Fruit fly (Drosophila melanogaster) whole organism, embryonic: ENCODE data around the gene Hsp70Ba.

Source experiments
- Asciz ChIP-seq: fragments of 200-800 bp; sonication (Bioruptor generic); optimal IDR thresholded peaks from 2 replicates; lab custom pipeline; 2017; ENCODE audit warnings: missing biosample characterization, mild to moderate bottlenecking, missing genetic modification characterization, missing genetic modification reagents
- CG10543 ChIP-seq: fragments of 200-800 bp; sonication (Bioruptor generic); optimal IDR thresholded peaks from 3 replicates; lab custom pipeline; 2017; ENCODE audit warnings: missing biosample characterization, mild to moderate bottlenecking, missing genetic modification characterization, moderate library complexity
- CG10979 ChIP-seq: fragments of 200-800 bp; sonication (Bioruptor generic); optimal IDR thresholded peaks from 2 replicates; lab custom pipeline; 2018; ENCODE audit warnings: missing biosample characterization, mild to moderate bottlenecking, missing genetic modification characterization, moderate library complexity
- CG11456 ChIP-seq: fragments of 200-800 bp; sonication (Bioruptor generic); IDR thresholded peaks from 3 replicates; pipeline ENCODE4 v1.3.6; 2022; ENCODE audit warnings: missing biosample characterization, missing genetic modification characterization
- CG13123 ChIP-seq: fragments of 200-800 bp; sonication (Bioruptor generic); optimal IDR thresholded peaks from 2 replicates; lab custom pipeline; 2016; ENCODE audit warnings: missing biosample characterization, missing genetic modification characterization
- CG1529 ChIP-seq: fragments of 200-800 bp; sonication (Bioruptor generic); optimal IDR thresholded peaks from 3 replicates; lab custom pipeline; 2018; ENCODE audit warnings: missing biosample characterization, missing genetic modification characterization
- CG15514 ChIP-seq: fragments of 200-800 bp; sonication (Bioruptor generic); optimal IDR thresholded peaks from 3 replicates; lab custom pipeline; 2017; ENCODE audit warnings: missing biosample characterization, missing genetic modification characterization, mild to moderate bottlenecking, moderate library complexity, missing genetic modification reagents
- CG17802 ChIP-seq: fragments of 200-800 bp; sonication (Bioruptor generic); optimal IDR thresholded peaks from 2 replicates; lab custom pipeline; 2018; ENCODE audit warnings: missing biosample characterization, mild to moderate bottlenecking, missing genetic modification characterization, moderate library complexity
- CG18476 ChIP-seq: fragments of 200-800 bp; sonication (Bioruptor generic); optimal IDR thresholded peaks from 2 replicates; lab custom pipeline; 2016; ENCODE audit warnings: missing biosample characterization, mild to moderate bottlenecking, missing genetic modification characterization
- CG18619 ChIP-seq: fragments of 200-800 bp; sonication (Bioruptor generic); optimal IDR thresholded peaks from 3 replicates; lab custom pipeline; 2017; ENCODE audit warnings: missing biosample characterization, mild to moderate bottlenecking, missing genetic modification characterization
- CG2116 ChIP-seq: fragments of 200-800 bp; sonication (Bioruptor generic); optimal IDR thresholded peaks from 3 replicates; lab custom pipeline; 2018; ENCODE audit warnings: missing biosample characterization, mild to moderate bottlenecking, missing genetic modification characterization
- CG33557 ChIP-seq: fragments of 200-800 bp; sonication (Bioruptor generic); optimal IDR thresholded peaks from 2 replicates; lab custom pipeline; 2019; ENCODE audit warnings: missing biosample characterization, mild to moderate bottlenecking, missing genetic modification characterization, moderate library complexity
- CG34422 ChIP-seq: fragments of 200-800 bp; sonication (Bioruptor generic); IDR thresholded peaks from 3 replicates; pipeline ENCODE4 v1.3.6; 2022; ENCODE audit warnings: missing biosample characterization, missing genetic modification characterization
- CG3726 ChIP-seq: fragments of 200-800 bp; sonication (Bioruptor generic); IDR thresholded peaks from 3 replicates; pipeline ENCODE4, ENCODE4 v1.3.6; 2022; ENCODE audit warnings: missing biosample characterization, missing genetic modification characterization
- CG5953 ChIP-seq: fragments of 200-800 bp; sonication (Bioruptor generic); IDR thresholded peaks from 2 replicates; pipeline ENCODE4 v1.3.6; 2022; ENCODE audit warnings: missing biosample characterization, missing genetic modification characterization
- CG6175 ChIP-seq: fragments of 200-800 bp; sonication (Bioruptor generic); IDR thresholded peaks from 3 replicates; pipeline ENCODE4 v1.3.6; 2022; ENCODE audit warnings: missing biosample characterization, missing genetic modification characterization
- CG6254 ChIP-seq: fragments of 200-800 bp; sonication (Bioruptor generic); optimal IDR thresholded peaks from 3 replicates; lab custom pipeline; 2017; ENCODE audit warnings: mild to moderate bottlenecking, missing biosample characterization, missing genetic modification reagents, missing genetic modification characterization
- CG7556 ChIP-seq: fragments of 200-800 bp; sonication (Bioruptor generic); optimal IDR thresholded peaks from 2 replicates; lab custom pipeline; 2017; ENCODE audit warnings: missing biosample characterization, mild to moderate bottlenecking, missing genetic modification characterization
- CG8281 ChIP-seq: fragments of 200-800 bp; sonication (Bioruptor generic); optimal IDR thresholded peaks from 2 replicates; lab custom pipeline; 2018; ENCODE audit warnings: missing biosample characterization, mild to moderate bottlenecking, missing genetic modification characterization, moderate library complexity
- CG8765 ChIP-seq: fragments of 200-800 bp; sonication (Bioruptor generic); IDR thresholded peaks from 2 replicates; pipeline ENCODE4 v1.3.6; 2022; ENCODE audit warnings: missing biosample characterization, missing genetic modification characterization
- CG9932 ChIP-seq: fragments of 200-800 bp; sonication (Bioruptor generic); IDR thresholded peaks from 2 replicates; pipeline ENCODE4 v1.3.6; 2022; ENCODE audit warnings: missing biosample characterization, missing genetic modification characterization
- Deaf1 ChIP-seq: fragments of 200-800 bp; optimal IDR thresholded peaks from 3 replicates; lab custom pipeline; 2019; ENCODE audit warnings: missing biosample characterization, mild to moderate bottlenecking, missing genetic modification characterization, moderate library complexity
- Eip74EF ChIP-seq, 2 experiments: fragments of 200-800 bp in 1 of 2; fragments of >200 bp in 1 of 2; sonication (Bioruptor generic) in 1 of 2; optimal IDR thresholded peaks; 2 replicates each; lab custom pipeline; 2017 to 2019; ENCODE audit warnings: missing biosample characterization in 2 of 2, missing genetic modification characterization in 2 of 2, mild to moderate bottlenecking in 1 of 2, moderate library complexity in 1 of 2
- H15 ChIP-seq: fragments of 200-800 bp; sonication (Bioruptor generic); IDR thresholded peaks from 3 replicates; pipeline ENCODE4 v1.3.6; 2022; ENCODE audit warnings: missing biosample characterization, missing genetic modification characterization
- Hey ChIP-seq: fragments of 200-800 bp; sonication (Bioruptor generic); optimal IDR thresholded peaks from 3 replicates; lab custom pipeline; 2018; ENCODE audit warnings: missing biosample characterization, mild to moderate bottlenecking, missing genetic modification characterization
- HmgZ ChIP-seq: fragments of 200-800 bp; sonication (Bioruptor generic); optimal IDR thresholded peaks from 2 replicates; lab custom pipeline; 2018; ENCODE audit warnings: missing biosample characterization, mild to moderate bottlenecking, missing genetic modification characterization
- Hr3 ChIP-seq: fragments of 200-800 bp; sonication (Bioruptor generic); optimal IDR thresholded peaks from 3 replicates; lab custom pipeline; 2016; ENCODE audit warnings: missing biosample characterization, missing genetic modification characterization
- Opbp ChIP-seq: fragments of 200-800 bp; sonication (Bioruptor generic); IDR thresholded peaks from 3 replicates; pipeline ENCODE4 v1.3.6; 2022; ENCODE audit warnings: missing biosample characterization, missing genetic modification characterization; ENCODE audit not compliant: partially characterized antibody
- PHDP ChIP-seq: fragments of 200-800 bp; sonication (Bioruptor generic); optimal IDR thresholded peaks from 3 replicates; lab custom pipeline; 2018; ENCODE audit warnings: missing biosample characterization, mild to moderate bottlenecking, missing genetic modification characterization, moderate library complexity
- aop ChIP-seq: fragments of 200-800 bp; sonication (Bioruptor generic); IDR thresholded peaks from 2 replicates; pipeline ENCODE4 v1.3.6; 2022; ENCODE audit warnings: missing biosample characterization, missing genetic modification characterization
- bigmax ChIP-seq: fragments of 200-800 bp; sonication (Bioruptor generic); optimal IDR thresholded peaks from 2 replicates; lab custom pipeline; 2018; ENCODE audit warnings: missing biosample characterization, mild to moderate bottlenecking, missing genetic modification characterization
- br ChIP-seq: fragments of >200 bp; optimal IDR thresholded peaks from 2 replicates; lab custom pipeline; 2017
- cad ChIP-seq: fragments of >200 bp; optimal IDR thresholded peaks from 2 replicates; lab custom pipeline; 2017; ENCODE audit warnings: missing biosample characterization, missing genetic modification characterization
- dm ChIP-seq: fragments of 200-800 bp; sonication (Bioruptor generic); optimal IDR thresholded peaks from 3 replicates; lab custom pipeline; 2016; ENCODE audit warnings: missing biosample characterization, missing genetic modification characterization
- ems ChIP-seq: fragments of 200-800 bp; sonication (Bioruptor generic); optimal IDR thresholded peaks from 3 replicates; lab custom pipeline; 2016; ENCODE audit warnings: missing biosample characterization, missing genetic modification characterization
- ewg ChIP-seq: fragments of 200-800 bp; sonication (Bioruptor generic); optimal IDR thresholded peaks from 3 replicates; lab custom pipeline; 2017; ENCODE audit warnings: mild to moderate bottlenecking, missing biosample characterization, missing genetic modification reagents, missing genetic modification characterization
- ftz-f1 ChIP-seq: fragments of 200-800 bp; sonication (Bioruptor generic); optimal IDR thresholded peaks from 2 replicates; lab custom pipeline; 2016; ENCODE audit warnings: missing biosample characterization, missing genetic modification characterization
- fu2 ChIP-seq: fragments of 200-800 bp; sonication (Bioruptor generic); optimal IDR thresholded peaks from 2 replicates; lab custom pipeline; 2016; ENCODE audit warnings: missing biosample characterization, missing genetic modification characterization
- gcm2 ChIP-seq: fragments of 200-800 bp; sonication (Bioruptor generic); optimal IDR thresholded peaks from 2 replicates; lab custom pipeline; 2016; ENCODE audit warnings: missing biosample characterization, missing genetic modification characterization
- h ChIP-seq: fragments of >200 bp; optimal IDR thresholded peaks from 2 replicates; lab custom pipeline; 2017
- hb ChIP-seq: fragments of 200-800 bp; sonication (Bioruptor generic); IDR thresholded peaks from 3 replicates; pipeline ENCODE4 v1.3.6; 2022; ENCODE audit warnings: missing biosample characterization, missing genetic modification characterization; ENCODE audit not compliant: partially characterized antibody
- kay ChIP-seq: fragments of 200-800 bp; sonication (Bioruptor generic); optimal IDR thresholded peaks from 2 replicates; lab custom pipeline; 2016; ENCODE audit warnings: missing biosample characterization, missing genetic modification characterization
- lab ChIP-seq: fragments of 200-800 bp; sonication (Bioruptor generic); optimal IDR thresholded peaks from 3 replicates; lab custom pipeline; 2017; ENCODE audit warnings: missing biosample characterization, missing genetic modification characterization, mild to moderate bottlenecking, moderate library complexity, missing genetic modification reagents
- lov ChIP-seq, 2 experiments: fragments of 200-800 bp in 1 of 2; fragments of >200 bp in 1 of 2; sonication (Bioruptor generic) in 1 of 2; IDR thresholded peaks in 1 of 2; optimal IDR thresholded peaks in 1 of 2; 2 replicates in 1 of 2; 3 replicates in 1 of 2; pipeline versions ENCODE4 v1.3.6 to Lab custom; 2017 to 2022; ENCODE audit warnings: missing biosample characterization in 1 of 2, missing genetic modification characterization in 1 of 2
- maf-S ChIP-seq: fragments of 200-800 bp; sonication (Bioruptor generic); optimal IDR thresholded peaks from 2 replicates; lab custom pipeline; 2016; ENCODE audit warnings: missing biosample characterization, missing genetic modification characterization
- nerfin-2 ChIP-seq: fragments of 200-800 bp; sonication (Bioruptor generic); IDR thresholded peaks from 2 replicates; pipeline ENCODE4 v1.3.6; 2022; ENCODE audit warnings: missing biosample characterization, missing genetic modification characterization; ENCODE audit not compliant: partially characterized antibody
- row ChIP-seq: fragments of 200-800 bp; sonication (Bioruptor generic); IDR thresholded peaks from 3 replicates; pipeline ENCODE4 v1.3.6; 2022; ENCODE audit warnings: missing biosample characterization, missing genetic modification characterization
- sc ChIP-seq, 3 experiments: fragments of >200 bp in 2 of 3; fragments of 200-800 bp in 1 of 3; sonication (Bioruptor generic) in 1 of 3; optimal IDR thresholded peaks; 2 replicates in 2 of 3; 3 replicates in 1 of 3; lab custom pipeline; 2017; ENCODE audit warnings: mild to moderate bottlenecking in 1 of 3, missing biosample characterization in 1 of 3, missing genetic modification characterization in 1 of 3, missing genetic modification reagents in 1 of 3
- tna ChIP-seq: fragments of 200-800 bp; sonication (Bioruptor generic); IDR thresholded peaks from 2 replicates; pipeline ENCODE4 v1.3.6; 2022; ENCODE audit warnings: missing biosample characterization, missing genetic modification characterization; ENCODE audit not compliant: partially characterized antibody
- zf30C ChIP-seq: fragments of 200-800 bp; sonication (Bioruptor generic); optimal IDR thresholded peaks from 3 replicates; lab custom pipeline; 2018; ENCODE audit warnings: missing biosample characterization, mild to moderate bottlenecking, missing genetic modification characterization
- zfh2 ChIP-seq: fragments of 200-800 bp; sonication (Bioruptor generic); optimal IDR thresholded peaks from 2 replicates; lab custom pipeline; 2016; ENCODE audit warnings: missing biosample characterization, missing genetic modification characterization

Gene Hsp70Ba

dm6 chr3R:12451376-12451775, 16.2 kb downstream of the Hsp70Ba start (continued):
- TF ChIP-seq Hr3 (peak; percentile 18), nerfin-2 (GFP tag; lab: Robert Waterston, UW) (no peak), tna (no peak), lov (optimal IDR thresholded peaks at IDR 0.05; lab: Kevin White, UChicago) (no peak), lov (GFP tag; IDR thresholded peaks at IDR 0.05; lab: Robert Waterston, UW) (no peak), CG8281 (tag; lab: Kevin White, UChicago) (no peak), Opbp (GFP tag; lab: Robert Waterston, UW) (no peak), fu2 (no peak), ftz-f1 (GFP tag; lab: Kevin White, UChicago) (no peak), CG9932 (GFP tag; lab: Robert Waterston, UW) (0 out of 2 replicates have a peak, but pooled peaks have one; percentile 21), maf-S (no peak), CG7556 (GFP tag; lab: Kevin White, UChicago) (peak; percentile 4), lab (GFP tag; lab: Kevin White, UChicago) (no peak), HmgZ (tag; lab: Kevin White, UChicago) (no peak), aop (GFP tag; lab: Robert Waterston, UW) (no peak), sc (optimal IDR thresholded peaks at IDR 0.05; lab: Kevin White, UChicago) (no peak), sc (GFP tag; optimal IDR thresholded peaks at IDR 0.05; lab: Kevin White, UChicago) (no peak), CG17802 (tag; lab: Kevin White, UChicago) (no peak), CG3726 (GFP tag; lab: Robert Waterston, UW) (no peak), CG13123 (no peak), Deaf1 (tag; lab: Kevin White, UChicago) (no peak), Hey (tag; lab: Kevin White, UChicago) (no peak), CG18476 (GFP tag; lab: Kevin White, UChicago) (no peak), zfh2 (GFP tag; lab: Kevin White, UChicago) (no peak), CG1529 (no peak), CG8765 (no peak), CG10979 (tag; lab: Kevin White, UChicago) (peak; percentile 12), ems (GFP tag; lab: Kevin White, UChicago) (peak; percentile 4), Eip74EF (GFP tag; optimal IDR thresholded peaks at IDR 0.05; lab: Kevin White, UChicago) (no peak), row (GFP tag; lab: Robert Waterston, UW) (peak; percentile 42), bigmax (GFP tag; lab: Kevin White, UChicago) (no peak), CG11456 (GFP tag; lab: Robert Waterston, UW) (no peak), cad (no peak), zf30C (no peak), H15 (GFP tag; lab: Robert Waterston, UW) (no peak), CG6175 (GFP tag; lab: Robert Waterston, UW) (no peak), CG33557 (GFP tag; lab: Kevin White, UChicago) (no peak), br (lab: Kevin White, UChicago) (no peak), CG10543 (no peak), CG5953 (GFP tag; lab: Robert Waterston, UW) (no peak), Asciz (GFP tag; lab: Kevin White, UChicago) (peak; percentile 21), kay (GFP tag; lab: Kevin White, UChicago) (no peak), ewg (GFP tag; lab: Kevin White, UChicago) (no peak), CG2116 (GFP tag; lab: Kevin White, UChicago) (no peak), CG34422 (GFP tag; lab: Robert Waterston, UW) (no peak), CG6254 (no peak), PHDP (peak; percentile 40), CG18619 (GFP tag; lab: Kevin White, UChicago) (no peak), dm (GFP tag; lab: Kevin White, UChicago) (no peak), gcm2 (GFP tag; lab: Kevin White, UChicago) (no peak), hb (GFP tag; lab: Robert Waterston, UW) (no peak), CG15514 (GFP tag; lab: Kevin White, UChicago) (no peak), h (lab: Kevin White, UChicago) (no peak)
